Fruit fly (Drosophila melanogaster) whole organism, embryonic: ENCODE results near the gene Mlp84B.

Experiments used
- C15 ChIP-seq: fragments of 200-800 bp; sonication (Bioruptor generic); IDR thresholded peaks from 3 replicates; pipeline ENCODE4 v1.3.6; 2022; ENCODE audit warnings: missing biosample characterization, missing genetic modification characterization
- CG10565 ChIP-seq: fragments of 200-800 bp; sonication (Bioruptor generic); optimal IDR thresholded peaks from 3 replicates; lab custom pipeline; 2016; ENCODE audit warnings: missing biosample characterization, mild to moderate bottlenecking, missing genetic modification characterization
- CG11085 ChIP-seq: fragments of 200-800 bp; sonication (Bioruptor generic); IDR thresholded peaks from 2 replicates; pipeline ENCODE4 v1.3.6; 2022; ENCODE audit warnings: missing biosample characterization, missing genetic modification characterization
- CG13287 ChIP-seq: fragments of 200-800 bp; sonication (Bioruptor generic); IDR thresholded peaks from 2 replicates; pipeline ENCODE4 v1.3.6; 2022; ENCODE audit warnings: missing biosample characterization, missing genetic modification characterization; ENCODE audit not compliant: partially characterized antibody
- CG1603 ChIP-seq: fragments of 200-800 bp; sonication (Bioruptor generic); optimal IDR thresholded peaks from 2 replicates; lab custom pipeline; 2019; ENCODE audit warnings: missing biosample characterization, mild to moderate bottlenecking, missing genetic modification characterization, moderate library complexity
- CG16863 ChIP-seq: fragments of 200-800 bp; sonication (Bioruptor generic); optimal IDR thresholded peaks from 3 replicates; lab custom pipeline; 2016; ENCODE audit warnings: missing biosample characterization, missing genetic modification characterization
- CG17328 ChIP-seq: fragments of 200-800 bp; sonication (Bioruptor generic); IDR thresholded peaks from 2 replicates; pipeline ENCODE4 v1.3.6; 2022; ENCODE audit warnings: missing biosample characterization, missing genetic modification characterization
- CG2129 ChIP-seq: fragments of 200-800 bp; sonication (Bioruptor generic); IDR thresholded peaks from 2 replicates; pipeline ENCODE4 v1.3.6; 2022; ENCODE audit warnings: missing biosample characterization, missing genetic modification characterization; ENCODE audit not compliant: partially characterized antibody
- CG2889 ChIP-seq: fragments of 200-800 bp; sonication (Bioruptor generic); IDR thresholded peaks from 3 replicates; pipeline ENCODE4 v1.3.6; 2022; ENCODE audit warnings: missing biosample characterization, missing genetic modification characterization
- CG33213 ChIP-seq: fragments of 200-800 bp; sonication (Bioruptor generic); optimal IDR thresholded peaks from 3 replicates; lab custom pipeline; 2016; ENCODE audit warnings: missing biosample characterization, missing genetic modification characterization
- CG42726 ChIP-seq: fragments of 200-800 bp; sonication (Bioruptor generic); IDR thresholded peaks from 2 replicates; pipeline ENCODE4 v1.3.6; 2022; ENCODE audit warnings: missing biosample characterization, missing genetic modification characterization; ENCODE audit not compliant: partially characterized antibody
- CG4360 ChIP-seq: fragments of 200-800 bp; sonication (Bioruptor generic); IDR thresholded peaks from 2 replicates; pipeline ENCODE4 v1.3.6; 2022; ENCODE audit warnings: missing biosample characterization, missing genetic modification characterization
- CG4730 ChIP-seq: fragments of 200-800 bp; sonication (Bioruptor generic); IDR thresholded peaks from 2 replicates; pipeline ENCODE4 v1.3.6; 2022; ENCODE audit warnings: missing biosample characterization, missing genetic modification characterization
- CG6654 ChIP-seq: fragments of 200-800 bp; sonication (Bioruptor generic); optimal IDR thresholded peaks from 2 replicates; lab custom pipeline; 2017; ENCODE audit warnings: missing biosample characterization, mild to moderate bottlenecking, missing genetic modification characterization
- CG8765 ChIP-seq: fragments of 200-800 bp; sonication (Bioruptor generic); IDR thresholded peaks from 2 replicates; pipeline ENCODE4 v1.3.6; 2022; ENCODE audit warnings: missing biosample characterization, missing genetic modification characterization
- Dip3 ChIP-seq: fragments of 200-800 bp; sonication (Bioruptor generic); optimal IDR thresholded peaks from 3 replicates; lab custom pipeline; 2016; ENCODE audit warnings: missing biosample characterization, missing genetic modification characterization
- Dll ChIP-seq: fragments of 200-800 bp; sonication (Bioruptor generic); IDR thresholded peaks from 4 replicates; pipeline ENCODE4 v1.3.6; 2022; ENCODE audit warnings: missing biosample characterization, missing genetic modification characterization; ENCODE audit not compliant: partially characterized antibody
- Eip74EF ChIP-seq, 2 experiments: fragments of 200-800 bp in 1 of 2; fragments of >200 bp in 1 of 2; sonication (Bioruptor generic) in 1 of 2; optimal IDR thresholded peaks; 2 replicates each; lab custom pipeline; 2017 to 2019; ENCODE audit warnings: missing biosample characterization in 2 of 2, missing genetic modification characterization in 2 of 2, mild to moderate bottlenecking in 1 of 2, moderate library complexity in 1 of 2
- Elba2 ChIP-seq: fragments of 200-800 bp; sonication (Bioruptor generic); optimal IDR thresholded peaks from 3 replicates; lab custom pipeline; 2016; ENCODE audit warnings: missing biosample characterization, missing genetic modification characterization
- Fer3 ChIP-seq: fragments of 200-800 bp; sonication (Bioruptor generic); optimal IDR thresholded peaks from 2 replicates; lab custom pipeline; 2018; ENCODE audit warnings: missing biosample characterization, mild to moderate bottlenecking, missing genetic modification characterization, moderate library complexity
- Hand ChIP-seq: fragments of 200-800 bp; sonication (Bioruptor generic); optimal IDR thresholded peaks from 2 replicates; lab custom pipeline; 2017; ENCODE audit warnings: mild to moderate bottlenecking, missing biosample characterization, missing genetic modification reagents, missing genetic modification characterization
- Hmx ChIP-seq: fragments of 200-800 bp; sonication (Bioruptor generic); optimal IDR thresholded peaks from 2 replicates; lab custom pipeline; 2016; ENCODE audit warnings: missing biosample characterization, missing genetic modification characterization
- Kr ChIP-seq: fragments of 200-800 bp; sonication (Bioruptor generic); optimal IDR thresholded peaks from 2 replicates; lab custom pipeline; 2017; ENCODE audit warnings: missing biosample characterization, mild to moderate bottlenecking, missing genetic modification characterization
- Mad ChIP-seq: fragments of 200-800 bp; sonication (Bioruptor generic); optimal IDR thresholded peaks from 2 replicates; lab custom pipeline; 2016; ENCODE audit warnings: missing biosample characterization, missing genetic modification characterization
- Pdp1 ChIP-seq, 2 experiments: fragments of 200-800 bp; sonication (Bioruptor generic); optimal IDR thresholded peaks; 3 replicates each; lab custom pipeline; 2016; ENCODE audit warnings: missing biosample characterization in 2 of 2, missing genetic modification characterization in 2 of 2, mild to moderate bottlenecking in 1 of 2, moderate library complexity in 1 of 2
- Scr ChIP-seq: fragments of 200-800 bp; sonication (Bioruptor generic); IDR thresholded peaks from 2 replicates; pipeline ENCODE4 v1.3.6; 2022; ENCODE audit warnings: missing biosample characterization, missing genetic modification characterization; ENCODE audit not compliant: partially characterized antibody
- YL-1 ChIP-seq: fragments of 200-800 bp; sonication (Bioruptor generic); optimal IDR thresholded peaks from 3 replicates; lab custom pipeline; 2017; ENCODE audit warnings: missing biosample characterization, mild to moderate bottlenecking, missing genetic modification characterization
- ab ChIP-seq: fragments of 200-800 bp; sonication (Bioruptor generic); optimal IDR thresholded peaks from 2 replicates; lab custom pipeline; 2016; ENCODE audit warnings: missing biosample characterization, missing genetic modification characterization
- ac ChIP-seq: fragments of 200-800 bp; sonication (Bioruptor generic); optimal IDR thresholded peaks from 3 replicates; lab custom pipeline; 2017; ENCODE audit warnings: missing biosample characterization, mild to moderate bottlenecking, missing genetic modification characterization
- amos ChIP-seq: fragments of 200-800 bp; sonication (Bioruptor generic); IDR thresholded peaks from 2 replicates; pipeline ENCODE4 v1.3.6; 2022; ENCODE audit warnings: missing biosample characterization, missing genetic modification characterization; ENCODE audit not compliant: partially characterized antibody
- ci ChIP-seq: fragments of 200-800 bp; sonication (Bioruptor generic); IDR thresholded peaks from 3 replicates; pipeline ENCODE4 v1.3.6; 2022; ENCODE audit warnings: missing biosample characterization, missing genetic modification characterization
- crol ChIP-seq: fragments of 200-800 bp; sonication (Bioruptor generic); IDR thresholded peaks from 2 replicates; pipeline ENCODE4 v1.3.6; 2022; ENCODE audit warnings: missing biosample characterization, missing genetic modification characterization
- da ChIP-seq: fragments of 200-800 bp; sonication (Bioruptor generic); optimal IDR thresholded peaks from 2 replicates; lab custom pipeline; 2016; ENCODE audit warnings: missing biosample characterization, missing genetic modification characterization
- danr ChIP-seq: fragments of 200-800 bp; sonication (Bioruptor generic); IDR thresholded peaks from 2 replicates; pipeline ENCODE4 v1.3.6; 2022; ENCODE audit warnings: missing biosample characterization, missing genetic modification characterization
- dimm ChIP-seq: fragments of 200-800 bp; sonication (Bioruptor generic); IDR thresholded peaks from 2 replicates; pipeline ENCODE4 v1.3.6; 2022; ENCODE audit warnings: missing biosample characterization, missing genetic modification characterization
- eve ChIP-seq, 2 experiments: fragments of >200 bp; optimal IDR thresholded peaks; 2 replicates each; lab custom pipeline; 2017; ENCODE audit warnings: missing biosample characterization in 2 of 2, missing genetic modification characterization in 2 of 2
- fru ChIP-seq: fragments of >200 bp; optimal IDR thresholded peaks from 2 replicates; lab custom pipeline; 2017
- gem ChIP-seq: fragments of 200-800 bp; sonication (Bioruptor generic); optimal IDR thresholded peaks from 2 replicates; lab custom pipeline; 2019; ENCODE audit warnings: missing biosample characterization, mild to moderate bottlenecking, missing genetic modification characterization, moderate library complexity
- gsb ChIP-seq: fragments of 200-800 bp; sonication (Bioruptor generic); IDR thresholded peaks from 2 replicates; pipeline ENCODE4 v1.3.6; 2022; ENCODE audit warnings: missing biosample characterization, missing genetic modification characterization
- insv ChIP-seq, 2 experiments: fragments of 200-800 bp; sonication (Bioruptor generic); optimal IDR thresholded peaks; 3 replicates each; lab custom pipeline; 2016 to 2018; ENCODE audit warnings: missing biosample characterization in 2 of 2, missing genetic modification characterization in 2 of 2
- mirr ChIP-seq: fragments of 200-800 bp; sonication (Bioruptor generic); optimal IDR thresholded peaks from 3 replicates; lab custom pipeline; 2018; ENCODE audit warnings: missing biosample characterization, mild to moderate bottlenecking, missing genetic modification characterization
- pan ChIP-seq, 4 experiments: fragments of >200 bp in 3 of 4; fragments of 200-800 bp in 1 of 4; sonication (Bioruptor generic) in 1 of 4; optimal IDR thresholded peaks in 3 of 4; IDR thresholded peaks in 1 of 4; 2 replicates each; pipeline versions ENCODE4 v1.3.6 to Lab custom; 2017 to 2022; ENCODE audit warnings: missing biosample characterization in 2 of 4, missing genetic modification characterization in 2 of 4, mixed read lengths in 1 of 4
- pita ChIP-seq: fragments of 200-800 bp; sonication (Bioruptor generic); optimal IDR thresholded peaks from 2 replicates; lab custom pipeline; 2017; ENCODE audit warnings: missing biosample characterization, mild to moderate bottlenecking, missing genetic modification characterization
- pum ChIP-seq: fragments of 200-800 bp; sonication (Bioruptor generic); optimal IDR thresholded peaks from 2 replicates; lab custom pipeline; 2016; ENCODE audit warnings: missing biosample characterization, missing genetic modification characterization
- rib ChIP-seq: fragments of 200-800 bp; sonication (Bioruptor generic); IDR thresholded peaks from 2 replicates; pipeline ENCODE4 v1.3.6; 2022; ENCODE audit warnings: missing biosample characterization, missing genetic modification characterization
- sens ChIP-seq: fragments of 200-800 bp; sonication (Bioruptor generic); peaks from one replicate; lab custom pipeline; 2016; ENCODE audit warnings: missing biosample characterization, missing genetic modification characterization
- tll ChIP-seq, 2 experiments: fragments of 200-800 bp in 1 of 2; fragments of >200 bp in 1 of 2; sonication (Bioruptor generic) in 1 of 2; optimal IDR thresholded peaks; 2 replicates each; lab custom pipeline; 2017 to 2019; ENCODE audit warnings: missing biosample characterization in 2 of 2, missing genetic modification characterization in 2 of 2, mild to moderate bottlenecking in 1 of 2, moderate library complexity in 1 of 2
- toy ChIP-seq: fragments of 200-800 bp; sonication (Bioruptor generic); IDR thresholded peaks from 2 replicates; pipeline ENCODE4 v1.3.6; 2022; ENCODE audit warnings: missing biosample characterization, missing genetic modification characterization
- wdn ChIP-seq: fragments of 200-800 bp; sonication (Bioruptor generic); IDR thresholded peaks from 2 replicates; pipeline ENCODE4 v1.3.6; 2022; ENCODE audit warnings: missing biosample characterization, missing genetic modification characterization
- wek ChIP-seq: fragments of 200-800 bp; sonication (Bioruptor generic); optimal IDR thresholded peaks from 3 replicates; lab custom pipeline; 2018; ENCODE audit warnings: missing biosample characterization, mild to moderate bottlenecking, missing genetic modification characterization, moderate library complexity

Mlp84B gene

dm6 chr3R:7105503-7106164, 11.9 kb downstream of the Mlp84B start (continued):
- TF ChIP-seq pan (optimal IDR thresholded peaks at IDR 0.05; lab: Kevin White, UChicago): no peak
- no peak for TF ChIP-seq pan (GFP tag; optimal IDR thresholded peaks at IDR 0.05 in 1 of 2, IDR thresholded peaks at IDR 0.05 in 1 of 2)
- TF ChIP-seq rib: no peak
- no peak for TF ChIP-seq Dip3 (GFP tag; lab: Kevin White, UChicago)
- no peak for TF ChIP-seq C15
- TF ChIP-seq gsb: no peak
- TF ChIP-seq wek (GFP tag; lab: Kevin White, UChicago): no peak
- TF ChIP-seq sens (GFP tag; lab: Kevin White, UChicago): peak; percentile 70
- no peak for TF ChIP-seq Hand (GFP tag; lab: Kevin White, UChicago)
- TF ChIP-seq CG13287 (GFP tag; lab: Robert Waterston, UW): no peak
- TF ChIP-seq crol: peak; percentile 62; the same call in 1 of the 2 replicates
- no peak for TF ChIP-seq tll (GFP tag; optimal IDR thresholded peaks at IDR 0.05; lab: Kevin White, UChicago)
- no peak for TF ChIP-seq CG2129 (GFP tag; lab: Robert Waterston, UW)
- TF ChIP-seq Dll (GFP tag; lab: Robert Waterston, UW): no peak
- no peak for TF ChIP-seq Hmx (GFP tag; lab: Kevin White, UChicago)
- no peak for TF ChIP-seq eve (GFP tag; optimal IDR thresholded peaks at IDR 0.05; lab: Kevin White, UChicago)
- no peak for TF ChIP-seq amos
- TF ChIP-seq CG6654 (GFP tag; lab: Kevin White, UChicago): no peak
- TF ChIP-seq CG4360 (GFP tag; lab: Robert Waterston, UW): 0 out of 2 replicates have a peak, but pooled peaks have one; percentile 22
- TF ChIP-seq ab (GFP tag; lab: Kevin White, UChicago): no peak
- no peak for TF ChIP-seq dimm (GFP tag; lab: Robert Waterston, UW)
- TF ChIP-seq CG2889 (GFP tag; lab: Robert Waterston, UW): no peak
- TF ChIP-seq ac: peak; percentile 84
- no peak for TF ChIP-seq CG11085 (GFP tag; lab: Robert Waterston, UW)
- TF ChIP-seq gem (tag; lab: Kevin White, UChicago): no peak
- no peak for TF ChIP-seq CG10565 (GFP tag; lab: Kevin White, UChicago)
- no peak for TF ChIP-seq Pdp1 (GFP tag; optimal IDR thresholded peaks at IDR 0.05; lab: Kevin White, UChicago)
- TF ChIP-seq Fer3 (tag; lab: Kevin White, UChicago): no peak
- TF ChIP-seq Kr: no peak
- no peak for TF ChIP-seq toy (GFP tag; lab: Robert Waterston, UW)
- no peak for TF ChIP-seq Mad (GFP tag; lab: Kevin White, UChicago)
- no peak for TF ChIP-seq CG16863 (GFP tag; lab: Kevin White, UChicago)
- no peak for TF ChIP-seq CG17328 (GFP tag; lab: Robert Waterston, UW)
- TF ChIP-seq insv (GFP tag; optimal IDR thresholded peaks at IDR 0.05; lab: Kevin White, UChicago): peak in 1 of 2 experiments; percentile 76
- TF ChIP-seq pita: no peak
- TF ChIP-seq Eip74EF (GFP tag; optimal IDR thresholded peaks at IDR 0.05; lab: Kevin White, UChicago): no peak
- no peak for TF ChIP-seq ci
- no peak for TF ChIP-seq CG42726 (GFP tag; lab: Robert Waterston, UW)
- TF ChIP-seq danr (GFP tag; lab: Robert Waterston, UW): no peak
- TF ChIP-seq mirr (GFP tag; lab: Kevin White, UChicago): no peak
- no peak for TF ChIP-seq fru
- no peak for TF ChIP-seq pum (GFP tag; lab: Kevin White, UChicago)
- TF ChIP-seq CG1603 (tag; lab: Kevin White, UChicago): no peak
- TF ChIP-seq wdn (GFP tag; lab: Robert Waterston, UW): no peak
- no peak for TF ChIP-seq Scr (GFP tag; lab: Robert Waterston, UW)
- no peak for TF ChIP-seq CG8765
- no peak for TF ChIP-seq YL-1
- peak; percentile 18 for TF ChIP-seq Elba2 (GFP tag; lab: Kevin White, UChicago)
- TF ChIP-seq CG33213 (GFP tag; lab: Kevin White, UChicago): no peak
- TF ChIP-seq CG4730 (GFP tag; lab: Robert Waterston, UW): no peak
- TF ChIP-seq da (GFP tag; lab: Kevin White, UChicago): peak; percentile 30
